Worm (Caenorhabditis elegans): ENCODE measurements around the gene T03F6.9.
A peak's percentile ranks its signal among the peaks of the same experiment; 100 is the strongest.

The T03F6.9 gene

DNA sequence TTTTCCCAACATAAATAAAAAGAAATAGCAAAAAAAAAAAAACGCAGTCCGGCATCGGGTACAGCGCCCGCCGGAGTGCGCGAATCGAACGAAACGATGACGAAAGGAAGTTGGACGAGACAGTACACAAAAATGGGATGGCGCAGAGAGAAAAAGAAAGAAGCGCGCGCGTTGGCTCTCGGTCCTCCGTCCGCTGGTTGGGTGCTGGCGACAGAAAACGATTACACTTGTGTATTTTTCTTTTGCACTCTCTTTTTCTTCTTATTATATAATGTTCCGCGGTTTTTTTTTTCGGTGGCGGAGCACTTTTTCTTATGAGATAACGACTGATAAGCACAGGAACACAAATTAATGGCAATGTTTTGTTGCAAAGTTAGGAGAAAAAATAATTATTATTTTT lies 6.4 kb upstream of the T03F6.9 start (continued):
- no peak for TF ChIP-seq snpc-3.4 (tag; optimal IDR thresholded peaks at IDR 0.05)
- peak in 1 of 3 experiments; percentile 53 for TF ChIP-seq lin-35 (GFP tag; optimal IDR thresholded peaks at IDR 0.05)
- no peak for TF ChIP-seq T07F8.4 (tag; optimal IDR thresholded peaks at IDR 0.05)
- TF ChIP-seq tbp1 (GFP tag; optimal IDR thresholded peaks at IDR 0.05): peak; percentile 6
- TF ChIP-seq nhr-80 (tag; optimal IDR thresholded peaks at IDR 0.05): peak; percentile 91
- peak in 1 of 2 experiments; percentile 52 for TF ChIP-seq let-607 (tag; optimal IDR thresholded peaks at IDR 0.05)
- peak; percentile 49; the same call in 1 of the 2 replicates for TF ChIP-seq mcd-1 (GFP tag; IDR thresholded peaks at IDR 0.05)
- no peak for TF ChIP-seq snpc-1.3 (tag; optimal IDR thresholded peaks at IDR 0.05; ENCODE audit: insufficient read depth)
- TF ChIP-seq madf-8 (GFP tag; conservative IDR thresholded peaks at IDR 0.05): no peak
- peak; percentile 71 for TF ChIP-seq attf-5 (GFP tag; optimal IDR thresholded peaks at IDR 0.05)
- TF ChIP-seq ceh-58 (GFP tag; IDR thresholded peaks at IDR 0.05): no peak
- peak; percentile 33 for TF ChIP-seq lin-54 (GFP tag; optimal IDR thresholded peaks at IDR 0.05)
- TF ChIP-seq nhr-179 (tag; optimal IDR thresholded peaks at IDR 0.05): no peak
- TF ChIP-seq hsf-1 (GFP tag; IDR thresholded peaks at IDR 0.05): no peak
- no peak for TF ChIP-seq attf-6 (GFP tag; IDR thresholded peaks at IDR 0.05)
- no peak for TF ChIP-seq F33H1.4 (GFP tag; IDR thresholded peaks at IDR 0.05)

DNA sequence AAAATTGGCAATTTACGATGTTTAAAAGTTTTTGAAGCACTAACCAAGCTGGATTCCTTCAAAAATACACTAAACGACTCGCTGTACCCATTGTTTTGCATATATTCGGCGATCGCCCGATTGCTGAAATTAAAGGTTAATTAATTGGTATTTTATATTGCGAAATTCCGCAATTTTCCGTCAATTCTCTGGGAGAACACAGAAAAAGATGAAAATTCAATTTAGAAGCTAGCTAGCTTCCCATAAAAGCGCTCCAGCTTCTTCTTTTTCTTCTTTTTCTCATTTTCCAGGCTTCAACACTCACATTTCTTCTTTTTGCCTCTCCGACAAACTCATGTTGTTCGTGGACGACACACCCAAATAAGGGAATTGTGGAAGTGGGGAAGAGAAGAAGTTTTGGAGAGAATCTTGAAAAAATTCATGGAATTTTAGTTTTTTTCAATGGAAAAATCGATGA lies 5.5 kb upstream of the T03F6.9 start, which contains the start of gene lis-1:
Gene lis-1, minus strand, starts transcription at position 407 of the 457 bp plus-strand sequence.
- peak; percentile 5 for TF ChIP-seq atf-7 (tag; optimal IDR thresholded peaks at IDR 0.05)
- TF ChIP-seq F37B4.10 (GFP tag; IDR thresholded peaks at IDR 0.05): no peak
- TF ChIP-seq lin-26 (GFP tag; IDR thresholded peaks at IDR 0.05): no peak
- peak in 1 of 3 experiments; percentile 23 for TF ChIP-seq lin-35 (GFP tag; optimal IDR thresholded peaks at IDR 0.05)
- no peak for TF ChIP-seq rcor-1 (GFP tag; IDR thresholded peaks at IDR 0.05)
- TF ChIP-seq cebp-1 (GFP tag; IDR thresholded peaks at IDR 0.05): no peak
- peak; percentile 80 for TF ChIP-seq cebp-1 (tag; optimal IDR thresholded peaks at IDR 0.05)
- no peak for TF ChIP-seq lsl-1 (GFP tag; optimal IDR thresholded peaks at IDR 0.05)
- TF ChIP-seq ztf-26 (tag; optimal IDR thresholded peaks at IDR 0.05): no peak
- no peak for TF ChIP-seq attf-5 (GFP tag; optimal IDR thresholded peaks at IDR 0.05)
- no peak for TF ChIP-seq bed-1 (GFP tag; IDR thresholded peaks at IDR 0.05)
- TF ChIP-seq madf-3 (GFP tag; IDR thresholded peaks at IDR 0.05): no peak
- 0 out of 2 replicates have a peak, but pooled peaks have one; percentile 10 for TF ChIP-seq nfyb-1 (GFP tag; IDR thresholded peaks at IDR 0.05)
- TF ChIP-seq lin-40 (tag; optimal IDR thresholded peaks at IDR 0.05): no peak

DNA sequence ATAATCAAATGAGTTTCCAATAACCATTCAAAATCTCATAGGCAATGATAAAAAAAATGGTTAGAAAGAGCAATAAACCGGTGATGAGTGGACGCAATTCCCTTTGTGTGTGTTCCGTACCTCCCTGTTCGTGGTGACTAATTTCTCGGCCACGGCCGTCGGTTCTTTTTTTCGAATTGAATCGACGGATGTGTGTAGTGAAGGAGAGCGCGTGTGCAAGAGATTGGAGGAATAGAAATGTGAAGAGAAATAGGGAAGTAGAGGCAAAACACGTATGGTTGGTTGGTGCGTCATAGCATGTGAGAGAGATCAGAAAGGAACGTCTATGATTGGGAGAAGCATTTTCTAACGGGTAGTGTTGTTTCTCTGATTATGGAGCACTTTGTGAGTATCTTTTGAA lies 11.0 kb downstream of the T03F6.9 start:
- TF ChIP-seq him-1 (tag; optimal IDR thresholded peaks at IDR 0.05) (no peak), hmg-1.2 (GFP tag; IDR thresholded peaks at IDR 0.05) (peak; percentile 10; the same call in 1 of the 2 replicates), nhr-80 (tag; optimal IDR thresholded peaks at IDR 0.05) (peak; percentile 60), F23B12.7 (tag; optimal IDR thresholded peaks at IDR 0.05; ENCODE audit: insufficient read depth) (peak; percentile 41), K12H6.12 (tag; optimal IDR thresholded peaks at IDR 0.05) (peak; percentile 40), tbp1 (GFP tag; optimal IDR thresholded peaks at IDR 0.05) (no peak), attf-5 (GFP tag; optimal IDR thresholded peaks at IDR 0.05) (peak; percentile 67), ets-4 (GFP tag; optimal IDR thresholded peaks at IDR 0.05) (no peak), F22D6.2 (tag; optimal IDR thresholded peaks at IDR 0.05) (no peak)

DNA sequence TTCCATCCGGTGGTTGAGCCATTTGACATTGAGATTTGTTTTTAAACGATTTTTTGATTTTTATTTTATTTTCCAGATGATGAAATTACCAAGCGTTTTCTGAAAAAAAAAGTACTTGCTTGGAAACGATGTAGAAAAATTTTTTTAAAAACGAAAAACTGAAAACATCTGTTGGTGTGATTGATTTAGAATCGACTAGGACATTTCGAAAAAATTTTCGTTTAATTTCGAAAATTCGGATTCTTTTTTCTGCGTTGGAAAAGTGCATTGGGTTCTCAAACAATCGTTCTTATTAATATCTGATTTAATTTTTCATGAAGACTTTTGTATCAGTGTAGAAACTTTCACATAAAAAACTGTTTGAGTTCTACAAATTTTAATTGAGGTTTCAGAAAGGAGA lies 11.6 kb downstream of the T03F6.9 start, which contains the start of gene F53A2.9:
Gene F53A2.9, minus strand, starts transcription at position 101 of the 400 bp plus-strand sequence.
- TF ChIP-seq B0035.1 (tag; optimal IDR thresholded peaks at IDR 0.05) (no peak), Y56A3A.18 (GFP tag; IDR thresholded peaks at IDR 0.05) (no peak), die-1 (tag; optimal IDR thresholded peaks at IDR 0.05) (no peak), chd-7 (tag; optimal IDR thresholded peaks at IDR 0.05) (no peak), nfya-1 (tag; optimal IDR thresholded peaks at IDR 0.05; ENCODE audit: borderline replicate concordance, insufficient read depth) (no peak), ama-1 (optimal IDR thresholded peaks at IDR 0.05) (no peak), ama-1 (GFP tag; optimal IDR thresholded peaks at IDR 0.05) (no peak), repo-1 (tag; optimal IDR thresholded peaks at IDR 0.05) (no peak), lsl-1 (GFP tag; optimal IDR thresholded peaks at IDR 0.05) (no peak), attf-5 (GFP tag; optimal IDR thresholded peaks at IDR 0.05) (no peak)
